Worm (Caenorhabditis elegans): ENCODE measurements around the gene tps-2.
A peak's percentile ranks its signal among the peaks of the same experiment; 100 is the strongest.

The tps-2 gene

ce11 chrII:14632823-14633222, 32.1 kb downstream of the tps-2 start, which contains the start of gene C38C6.3:
TSS of gene C38C6.3 (plus strand) at chrII:14633123.
- no peak for TF ChIP-seq bed-3 (GFP tag; optimal IDR thresholded peaks at IDR 0.05)
- TF ChIP-seq snpc-4 (tag; optimal IDR thresholded peaks at IDR 0.05): no peak
- TF ChIP-seq pha-4 (tag; optimal IDR thresholded peaks at IDR 0.05): no peak
- no peak for TF ChIP-seq ceh-83 (GFP tag; optimal IDR thresholded peaks at IDR 0.05)
- no peak for TF ChIP-seq ces-1 (GFP tag; optimal IDR thresholded peaks at IDR 0.05)
- no peak for TF ChIP-seq ceh-39 (tag; optimal IDR thresholded peaks at IDR 0.05)
- TF ChIP-seq nhr-76 (tag; optimal IDR thresholded peaks at IDR 0.05): no peak
- TF ChIP-seq unc-39 (tag; optimal IDR thresholded peaks at IDR 0.05): no peak
- no peak for TF ChIP-seq drap-1 (GFP tag; optimal IDR thresholded peaks at IDR 0.05)
- TF ChIP-seq lin-13 (tag; optimal IDR thresholded peaks at IDR 0.05): no peak
- no peak for TF ChIP-seq lin-32 (GFP tag; optimal IDR thresholded peaks at IDR 0.05)

- no peak for TF ChIP-seq elt-1 (tag; optimal IDR thresholded peaks at IDR 0.05; ENCODE audit: borderline replicate concordance, insufficient read depth)
- no peak for TF ChIP-seq ces-1 (GFP tag; optimal IDR thresholded peaks at IDR 0.05)
- TF ChIP-seq nhr-28 (tag; optimal IDR thresholded peaks at IDR 0.05): no peak
- TF ChIP-seq ham-2 (GFP tag; optimal IDR thresholded peaks at IDR 0.05): no peak
- TF ChIP-seq ceh-43 (GFP tag; optimal IDR thresholded peaks at IDR 0.05): no peak
- no peak for TF ChIP-seq ztf-11 (tag; optimal IDR thresholded peaks at IDR 0.05)
- TF ChIP-seq tbx-8 (GFP tag; optimal IDR thresholded peaks at IDR 0.05): no peak
- no peak for TF ChIP-seq M03D4.4 (tag; optimal IDR thresholded peaks at IDR 0.05)
- TF ChIP-seq nhr-76 (tag; optimal IDR thresholded peaks at IDR 0.05): no peak
- TF ChIP-seq pha-4 (tag; optimal IDR thresholded peaks at IDR 0.05): no peak
- no peak for TF ChIP-seq bed-3 (GFP tag; optimal IDR thresholded peaks at IDR 0.05)
- TF ChIP-seq mls-2 (tag; optimal IDR thresholded peaks at IDR 0.05): no peak
These were observed 33.3 kb downstream of the tps-2 start for ce11 chrII:14634042-14634441.

- peak; percentile 68 for TF ChIP-seq M03D4.4 (tag; optimal IDR thresholded peaks at IDR 0.05)
- TF ChIP-seq mab-5 (tag; optimal IDR thresholded peaks at IDR 0.05): no peak
- no peak for TF ChIP-seq hlh-1 (tag; optimal IDR thresholded peaks at IDR 0.05)
- peak; percentile 86 for TF ChIP-seq sptf-1 (tag; optimal IDR thresholded peaks at IDR 0.05)
- no peak for TF ChIP-seq pha-4 (tag; optimal IDR thresholded peaks at IDR 0.05)
- TF ChIP-seq nhr-2 (tag; optimal IDR thresholded peaks at IDR 0.05): no peak
- TF ChIP-seq lin-13 (tag; optimal IDR thresholded peaks at IDR 0.05): no peak
- peak; percentile 48 for TF ChIP-seq ceh-43 (GFP tag; optimal IDR thresholded peaks at IDR 0.05)
- TF ChIP-seq mls-2 (tag; optimal IDR thresholded peaks at IDR 0.05): peak; percentile 70
- peak; percentile 4 for TF ChIP-seq mep-1 (tag; optimal IDR thresholded peaks at IDR 0.05)
- TF ChIP-seq unc-120 (tag; optimal IDR thresholded peaks at IDR 0.05; ENCODE audit: poor library complexity, severe bottlenecking): peak; percentile 67
- no peak for TF ChIP-seq ceh-39 (tag; optimal IDR thresholded peaks at IDR 0.05)
- TF ChIP-seq blmp-1 (tag; optimal IDR thresholded peaks at IDR 0.05): no peak
- peak; percentile 58 for TF ChIP-seq sem-2 (GFP tag; optimal IDR thresholded peaks at IDR 0.05)
- peak; percentile 45 for TF ChIP-seq ceh-83 (GFP tag; optimal IDR thresholded peaks at IDR 0.05)
- peak; percentile 70 for TF ChIP-seq lin-32 (GFP tag; optimal IDR thresholded peaks at IDR 0.05)
- no peak for TF ChIP-seq ztf-11 (tag; optimal IDR thresholded peaks at IDR 0.05)
- no peak for TF ChIP-seq elt-3 (tag; optimal IDR thresholded peaks at IDR 0.05)
- TF ChIP-seq ces-1 (GFP tag; optimal IDR thresholded peaks at IDR 0.05): no peak
- peak; percentile 7 for TF ChIP-seq flh-1 (GFP tag; optimal IDR thresholded peaks at IDR 0.05)
- TF ChIP-seq nhr-28 (tag; optimal IDR thresholded peaks at IDR 0.05): peak; percentile 6
- TF ChIP-seq ham-2 (GFP tag; optimal IDR thresholded peaks at IDR 0.05): no peak
- TF ChIP-seq unc-62 (GFP tag; optimal IDR thresholded peaks at IDR 0.05): no peak
- no peak for TF ChIP-seq nhr-12 (tag; optimal IDR thresholded peaks at IDR 0.05)
- TF ChIP-seq unc-39 (tag; optimal IDR thresholded peaks at IDR 0.05): no peak
- TF ChIP-seq tbx-8 (GFP tag; optimal IDR thresholded peaks at IDR 0.05): no peak
- no peak for TF ChIP-seq nhr-237 (tag; optimal IDR thresholded peaks at IDR 0.05)
- TF ChIP-seq nhr-76 (tag; optimal IDR thresholded peaks at IDR 0.05): no peak
- TF ChIP-seq drap-1 (GFP tag; optimal IDR thresholded peaks at IDR 0.05): peak; percentile 79
- no peak for TF ChIP-seq lsy-2 (tag; optimal IDR thresholded peaks at IDR 0.05)
- no peak for TF ChIP-seq snpc-4 (tag; optimal IDR thresholded peaks at IDR 0.05)
- peak; percentile 52 for TF ChIP-seq cnd-1 (tag; optimal IDR thresholded peaks at IDR 0.05)
- TF ChIP-seq zip-8 (tag; optimal IDR thresholded peaks at IDR 0.05): no peak
- TF ChIP-seq elt-1 (tag; optimal IDR thresholded peaks at IDR 0.05; ENCODE audit: borderline replicate concordance, insufficient read depth): no peak
- TF ChIP-seq bed-3 (GFP tag; optimal IDR thresholded peaks at IDR 0.05): peak; percentile 21
These were observed 34.5 kb downstream of the tps-2 start for ce11 chrII:14635179-14635578.

Data from whole organism, mixed stage, embryonic.